Worm (Caenorhabditis elegans) whole organism, L2 larva: ENCODE measurements around the gene ZK1067.4.

Experiments used
- R02D3.7 ChIP-seq: fragments of 150-350 bp; optimal IDR thresholded peaks from 2 replicates; lab custom pipeline; 2014; ENCODE audit warnings: missing biosample characterization, missing genetic modification characterization
- ama-1 ChIP-seq: fragments of 150-350 bp; optimal IDR thresholded peaks from 2 replicates; lab custom pipeline; 2018; ENCODE audit warnings: inconsistent platforms
- ceh-16 ChIP-seq: fragments of 150-350 bp; optimal IDR thresholded peaks from 2 replicates; lab custom pipeline; 2014; ENCODE audit warnings: missing biosample characterization, missing genetic modification characterization
- ceh-82 ChIP-seq: fragments of 150-350 bp; optimal IDR thresholded peaks from 2 replicates; lab custom pipeline; 2014; ENCODE audit warnings: missing biosample characterization, missing genetic modification characterization
- dmd-4 ChIP-seq: sonication (generic microtip); optimal IDR thresholded peaks from 2 replicates; lab custom pipeline; 2017; ENCODE audit warnings: missing biosample characterization, missing genetic modification characterization
- elt-3 ChIP-seq: sonication (generic microtip); optimal IDR thresholded peaks from 2 replicates; lab custom pipeline; 2017; ENCODE audit warnings: missing biosample characterization, missing genetic modification characterization
- nhr-10 ChIP-seq: sonication (generic microtip); optimal IDR thresholded peaks from 2 replicates; lab custom pipeline; 2017; ENCODE audit warnings: missing biosample characterization, missing genetic modification characterization
- nhr-12 ChIP-seq: fragments of 150-350 bp; optimal IDR thresholded peaks from 2 replicates; lab custom pipeline; 2014; ENCODE audit warnings: missing biosample characterization, missing genetic modification characterization
- nhr-237 ChIP-seq: fragments of 150-350 bp; optimal IDR thresholded peaks from 2 replicates; lab custom pipeline; 2014; ENCODE audit warnings: missing biosample characterization, missing genetic modification characterization
- nhr-25 ChIP-seq: fragments of 150-350 bp; sonication (generic microtip); optimal IDR thresholded peaks from 3 replicates; lab custom pipeline; 2014; ENCODE audit warnings: missing biosample characterization, missing genetic modification characterization
- peb-1 ChIP-seq: fragments of 150-350 bp; optimal IDR thresholded peaks from 2 replicates; lab custom pipeline; 2014; ENCODE audit warnings: missing biosample characterization, missing genetic modification characterization
- sem-4 ChIP-seq: fragments of 150-350 bp; optimal IDR thresholded peaks from 2 replicates; lab custom pipeline; 2014; ENCODE audit warnings: missing biosample characterization, missing genetic modification reagents, missing genetic modification characterization
- unc-62 ChIP-seq: fragments of 150-350 bp; optimal IDR thresholded peaks from 2 replicates; lab custom pipeline; 2014; ENCODE audit warnings: missing biosample characterization, missing genetic modification reagents, missing genetic modification characterization
- zag-1 ChIP-seq: fragments of 150-350 bp; optimal IDR thresholded peaks from 2 replicates; lab custom pipeline; 2014; ENCODE audit warnings: missing biosample characterization, missing genetic modification characterization

DNA sequence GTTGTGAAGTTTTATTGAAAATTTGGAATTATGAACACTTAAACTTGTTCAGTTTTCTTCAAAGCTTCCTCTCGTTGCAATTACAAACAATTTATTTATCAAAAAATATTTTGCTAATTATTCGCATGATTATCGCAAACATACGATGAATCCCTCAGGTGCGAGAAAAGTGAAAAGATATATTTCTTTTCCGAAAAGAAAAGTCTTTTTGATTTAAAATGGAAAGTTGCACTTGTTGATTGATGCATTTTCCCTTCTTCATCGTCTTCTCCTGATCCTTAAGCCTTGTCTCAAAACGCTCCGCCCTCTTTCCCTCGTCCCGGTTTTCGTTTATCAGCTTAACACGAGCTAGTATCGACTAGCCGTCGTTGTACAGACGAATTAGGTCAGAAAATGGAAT lies 22.3 kb downstream of the ZK1067.4 start:
- TF ChIP-seq nhr-10 (tag; lab: Kevin White, UChicago) (no peak), zag-1 (tag; lab: Kevin White, UChicago) (no peak), unc-62 (GFP tag; lab: Kevin White, UChicago) (no peak), nhr-25 (tag; lab: Kevin White, UChicago) (no peak), dmd-4 (tag; lab: Kevin White, UChicago) (no peak), R02D3.7 (tag; lab: Kevin White, UChicago) (no peak), elt-3 (no peak), nhr-237 (tag; lab: Kevin White, UChicago) (no peak), peb-1 (tag; lab: Kevin White, UChicago) (no peak), ceh-16 (tag; lab: Kevin White, UChicago) (no peak), ceh-82 (tag; lab: Kevin White, UChicago) (no peak), sem-4 (tag; lab: Kevin White, UChicago) (no peak), nhr-12 (tag; lab: Kevin White, UChicago) (no peak), ama-1 (no peak)
